Worm (Caenorhabditis elegans): ENCODE results near the gene W05H5.1.

W05H5.1 gene

ce11 chrII:12417996-12418395, 26.6 kb downstream of the W05H5.1 start:
- TF ChIP-seq fkh-8 (tag; optimal IDR thresholded peaks at IDR 0.05) (peak; percentile 68), pag-3 (tag; optimal IDR thresholded peaks at IDR 0.05; ENCODE audit: borderline replicate concordance, insufficient read depth) (no peak), C16A3.4 (tag; optimal IDR thresholded peaks at IDR 0.05) (no peak), lin-13 (GFP tag; optimal IDR thresholded peaks at IDR 0.05) (no peak), nhr-47 (tag; optimal IDR thresholded peaks at IDR 0.05) (peak; percentile 46), hlh-4 (tag; optimal IDR thresholded peaks at IDR 0.05) (peak; percentile 99), tbx-2 (tag; optimal IDR thresholded peaks at IDR 0.05) (no peak), elt-3 (tag; optimal IDR thresholded peaks at IDR 0.05) (no peak)

ce11 chrII:12417514-12417913, 27.1 kb downstream of the W05H5.1 start, which contains the start of gene sre-27:
Gene sre-27, minus strand, starts transcription at chrII:12417614.
- TF ChIP-seq elt-3 (tag; optimal IDR thresholded peaks at IDR 0.05), result no peak
- no peak for TF ChIP-seq isw-1 (GFP tag; IDR thresholded peaks at IDR 0.05)
- no peak for TF ChIP-seq egl-27 (tag; optimal IDR thresholded peaks at IDR 0.05)
- no peak for TF ChIP-seq nhr-11 (tag; optimal IDR thresholded peaks at IDR 0.05)
- no peak for TF ChIP-seq nhr-47 (tag; optimal IDR thresholded peaks at IDR 0.05)

- TF ChIP-seq zip-4 (GFP tag; optimal IDR thresholded peaks at IDR 0.05) (no peak), mab-9 (GFP tag; IDR thresholded peaks at IDR 0.05) (no peak), elt-2 (tag; optimal IDR thresholded peaks at IDR 0.05) (no peak), unc-130 (tag; optimal IDR thresholded peaks at IDR 0.05) (no peak), ceh-63 (GFP tag; optimal IDR thresholded peaks at IDR 0.05) (no peak), skn-1 (tag; optimal IDR thresholded peaks at IDR 0.05) (no peak), tlp-1 (tag; optimal IDR thresholded peaks at IDR 0.05) (no peak), pqm-1 (tag; optimal IDR thresholded peaks at IDR 0.05) (no peak), Y116A8C.19 (tag; optimal IDR thresholded peaks at IDR 0.05; ENCODE audit: borderline replicate concordance) (no peak), ceh-90 (tag; optimal IDR thresholded peaks at IDR 0.05) (no peak), mdl-1 (tag; optimal IDR thresholded peaks at IDR 0.05) (no peak), egl-13 (tag; optimal IDR thresholded peaks at IDR 0.05) (no peak), efl-3 (GFP tag; optimal IDR thresholded peaks at IDR 0.05) (no peak), nhr-47 (tag; optimal IDR thresholded peaks at IDR 0.05) (no peak), alr-1 (tag; optimal IDR thresholded peaks at IDR 0.05; ENCODE audit: borderline replicate concordance) (no peak), isw-1 (GFP tag; IDR thresholded peaks at IDR 0.05) (no peak), tbx-2 (tag; optimal IDR thresholded peaks at IDR 0.05) (no peak)
These were observed 29.8 kb downstream of the W05H5.1 start, which contains the start of gene Y57A10C.11 for ce11 chrII:12414805-12415204. Gene Y57A10C.11, minus strand, starts transcription at chrII:12414905.

- TF ChIP-seq C04F5.9 (tag; optimal IDR thresholded peaks at IDR 0.05) (no peak), unc-30 (tag; optimal IDR thresholded peaks at IDR 0.05) (no peak), fkh-4 (tag; optimal IDR thresholded peaks at IDR 0.05; ENCODE audit: borderline replicate concordance) (no peak), aly-2 (tag; optimal IDR thresholded peaks at IDR 0.05) (no peak), C34B4.2 (tag; optimal IDR thresholded peaks at IDR 0.05) (no peak)
These were observed 32.2 kb downstream of the W05H5.1 start, which contains the start of gene Y57A10C.1 for ce11 chrII:12412417-12412816. Gene Y57A10C.1, minus strand, starts transcription at chrII:12412517.

- no peak for TF ChIP-seq ceh-88 (GFP tag; IDR thresholded peaks at IDR 0.05)
- TF ChIP-seq aly-2 (tag; optimal IDR thresholded peaks at IDR 0.05), result no peak
- TF ChIP-seq ceh-63 (GFP tag; optimal IDR thresholded peaks at IDR 0.05), result no peak
- TF ChIP-seq snpc-4 (tag; optimal IDR thresholded peaks at IDR 0.05), result no peak
These were observed 34.5 kb downstream of the W05H5.1 start, which contains the start of gene F57G9.3 for ce11 chrII:12410107-12410506. Gene F57G9.3, minus strand, starts transcription at chrII:12410207.

ce11 chrII:12408717-12409116, 35.9 kb downstream of the W05H5.1 start, which contains the start of gene sre-31:
Gene sre-31, minus strand, starts transcription at chrII:12408817.
- TF ChIP-seq nhr-76 (tag; optimal IDR thresholded peaks at IDR 0.05), result no peak
- no peak for TF ChIP-seq tbx-2 (tag; optimal IDR thresholded peaks at IDR 0.05)
- no peak for TF ChIP-seq lin-35 (GFP tag; optimal IDR thresholded peaks at IDR 0.05)
- no peak for TF ChIP-seq nhr-28 (tag; optimal IDR thresholded peaks at IDR 0.05)
- no peak for TF ChIP-seq nhr-12 (tag; optimal IDR thresholded peaks at IDR 0.05)

Data from whole organism, L1 larva.